Worm (Caenorhabditis elegans) whole organism, young adult: ENCODE results near the gene F10D7.5.

ENCODE experiments used
- F49E8.2 ChIP-seq: sonication (generic microtip); optimal IDR thresholded peaks from 3 replicates; lab custom pipeline; 2017; ENCODE audit warnings: missing genetic modification characterization, mild to moderate bottlenecking, missing compliant biosample characterization, antibody characterized with exemption, moderate library complexity; ENCODE audit not compliant: insufficient read depth
- F52B5.7 ChIP-seq: sonication (generic microtip); optimal IDR thresholded peaks from 2 replicates; lab custom pipeline; 2016; ENCODE audit warnings: mild to moderate bottlenecking, missing genetic modification characterization, missing compliant biosample characterization
- K12H6.12 ChIP-seq: fragments of 200-800 bp; sonication (Bioruptor generic); optimal IDR thresholded peaks from 2 replicates; lab custom pipeline; 2018; ENCODE audit warnings: mild to moderate bottlenecking, missing genetic modification characterization, missing compliant biosample characterization
- ama-1 ChIP-seq, 3 experiments: fragments of 150-350 bp in 1 of 3; sonication (generic microtip) in 2 of 3; optimal IDR thresholded peaks; 2 replicates each; lab custom pipeline; 2014 to 2018; ENCODE audit warnings: missing biosample characterization in 2 of 3, missing genetic modification characterization in 2 of 3, missing genetic modification reagents in 2 of 3
- attf-6 ChIP-seq: fragments of 200-800 bp; sonication (Bioruptor generic); IDR thresholded peaks from 2 replicates; pipeline ENCODE4 v1.3.6; 2022; ENCODE audit warnings: missing genetic modification reagents, missing genetic modification characterization, missing compliant biosample characterization
- bed-2 ChIP-seq: fragments of 200-800 bp; sonication (Bioruptor generic); IDR thresholded peaks from 2 replicates; pipeline ENCODE4 v1.3.6; 2022; ENCODE audit warnings: missing genetic modification reagents, missing genetic modification characterization, missing compliant biosample characterization
- dpl-1 ChIP-seq: fragments of 150-350 bp; optimal IDR thresholded peaks from 2 replicates; lab custom pipeline; 2014; ENCODE audit warnings: missing biosample characterization, missing genetic modification reagents, missing genetic modification characterization
- fkh-3 ChIP-seq: sonication (generic microtip); optimal IDR thresholded peaks from 2 replicates; lab custom pipeline; 2016; ENCODE audit warnings: mild to moderate bottlenecking, missing genetic modification characterization, missing compliant biosample characterization
- hlh-12 ChIP-seq: sonication (generic microtip); optimal IDR thresholded peaks from 2 replicates; lab custom pipeline; 2016; ENCODE audit warnings: missing genetic modification characterization, missing compliant biosample characterization
- nfyb-1 ChIP-seq: fragments of 200-800 bp; sonication (Bioruptor generic); IDR thresholded peaks from 2 replicates; pipeline ENCODE4 v1.3.6; 2022; ENCODE audit warnings: missing genetic modification reagents, missing genetic modification characterization, missing compliant biosample characterization
- pha-4 ChIP-seq: fragments of 150-350 bp; sonication (generic microtip); optimal IDR thresholded peaks from 2 replicates; lab custom pipeline; 2014; ENCODE audit warnings: missing biosample characterization, missing genetic modification reagents, missing genetic modification characterization
- somi-1 ChIP-seq: fragments of 200-800 bp; sonication (Bioruptor generic); optimal IDR thresholded peaks from 2 replicates; lab custom pipeline; 2018; ENCODE audit warnings: mild to moderate bottlenecking, missing genetic modification characterization, missing compliant biosample characterization
- tbx-9 ChIP-seq: sonication (generic microtip); optimal IDR thresholded peaks from 2 replicates; lab custom pipeline; 2016; ENCODE audit warnings: borderline replicate concordance, missing genetic modification characterization, inconsistent platforms, missing compliant biosample characterization

DNA sequence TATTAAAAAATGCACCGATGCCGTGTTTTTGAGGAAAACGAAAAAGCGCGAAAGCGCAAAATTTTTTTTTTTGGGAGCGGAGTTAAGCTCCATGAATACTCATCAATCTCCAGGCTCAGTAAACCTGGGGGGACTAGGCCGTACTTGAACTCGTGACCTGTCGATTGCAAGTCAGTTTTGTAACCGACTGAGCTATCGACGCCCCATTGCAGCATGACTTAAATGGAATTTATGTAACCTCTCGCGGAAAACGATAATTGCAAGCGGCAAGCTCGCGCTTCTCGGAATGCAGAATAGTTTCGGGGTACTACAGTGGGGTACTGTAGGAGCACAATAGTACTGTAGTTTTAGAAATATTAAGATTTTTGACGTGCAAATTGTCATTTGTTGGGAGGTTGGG, 9.0 kb upstream of the F10D7.5 start:
- no peak for TF ChIP-seq K12H6.12 (tag; lab: Kevin White, UChicago)
- TF ChIP-seq attf-6 (GFP tag; lab: Robert Waterston, UW), result no peak
- TF ChIP-seq tbx-9 (tag; lab: Kevin White, UChicago), result no peak
- no peak for TF ChIP-seq F49E8.2
- no peak for TF ChIP-seq hlh-12
- no peak for TF ChIP-seq bed-2 (GFP tag; lab: Robert Waterston, UW)
- no peak for TF ChIP-seq fkh-3 (tag; lab: Kevin White, UChicago)
- no peak for TF ChIP-seq ama-1 (optimal IDR thresholded peaks at IDR 0.05; lab: Kevin White, UChicago)
- TF ChIP-seq ama-1 (GFP tag; optimal IDR thresholded peaks at IDR 0.05; lab: Kevin White, UChicago), result no peak
- no peak for TF ChIP-seq dpl-1 (GFP tag; lab: Kevin White, UChicago)
- no peak for TF ChIP-seq F52B5.7
- no peak for TF ChIP-seq nfyb-1
- TF ChIP-seq somi-1 (GFP tag; lab: Kevin White, UChicago), result no peak
- TF ChIP-seq pha-4 (tag; lab: Kevin White, UChicago), result no peak
